Worm (Caenorhabditis elegans): Measurements from ENCODE around the gene fbxb-102.

ce11 chrII:12530958-12531357 is 48.2 kb downstream of the fbxb-102 start, which contains the start of gene srx-120:
- TF ChIP-seq tab-1 (GFP tag; IDR thresholded peaks at IDR 0.05) (no peak), ztf-23 (GFP tag; IDR thresholded peaks at IDR 0.05) (no peak)
